Worm (Caenorhabditis elegans): ENCODE data around the gene str-164.

str-164 gene

ce11 chrIV:4960623-4961022 is at the start of gene str-164:
Gene str-164, plus strand, starts transcription at chrIV:4960735.
- TF ChIP-seq elt-2 (tag; optimal IDR thresholded peaks at IDR 0.05): no peak
- no peak for TF ChIP-seq nhr-23 (tag; optimal IDR thresholded peaks at IDR 0.05)
- no peak for TF ChIP-seq eor-1 (tag; optimal IDR thresholded peaks at IDR 0.05)
- TF ChIP-seq tbx-2 (tag; optimal IDR thresholded peaks at IDR 0.05): no peak
- no peak for TF ChIP-seq unc-62 (GFP tag; optimal IDR thresholded peaks at IDR 0.05)
- TF ChIP-seq pqm-1 (tag; optimal IDR thresholded peaks at IDR 0.05): no peak
- no peak for TF ChIP-seq sea-2 (GFP tag; optimal IDR thresholded peaks at IDR 0.05)
- no peak for TF ChIP-seq R02D3.7 (tag; optimal IDR thresholded peaks at IDR 0.05)
- no peak for TF ChIP-seq lin-15B (tag; optimal IDR thresholded peaks at IDR 0.05)
- no peak for TF ChIP-seq fkh-2 (tag; optimal IDR thresholded peaks at IDR 0.05)

- TF ChIP-seq ztf-4 (tag; optimal IDR thresholded peaks at IDR 0.05) (no peak), ZK546.5 (tag; optimal IDR thresholded peaks at IDR 0.05) (no peak), pha-4 (tag; optimal IDR thresholded peaks at IDR 0.05) (no peak), nhr-43 (tag; optimal IDR thresholded peaks at IDR 0.05; ENCODE audit: poor library complexity, severe bottlenecking) (no peak), mml-1 (tag; optimal IDR thresholded peaks at IDR 0.05) (no peak), unc-39 (tag; optimal IDR thresholded peaks at IDR 0.05) (no peak), fkh-10 (GFP tag; optimal IDR thresholded peaks at IDR 0.05) (no peak), elt-2 (tag; optimal IDR thresholded peaks at IDR 0.05) (no peak), nhr-11 (tag; optimal IDR thresholded peaks at IDR 0.05) (no peak), mdl-1 (tag; optimal IDR thresholded peaks at IDR 0.05) (no peak)
These were observed 47.4 kb upstream of the str-164 start, which contains the start of gene str-156 for ce11 chrIV:4913090-4913489. Gene str-156, plus strand, starts transcription at chrIV:4913390.

- TF ChIP-seq mml-1 (tag; optimal IDR thresholded peaks at IDR 0.05): no peak
- TF ChIP-seq zag-1 (tag; optimal IDR thresholded peaks at IDR 0.05): no peak
- TF ChIP-seq nfya-1 (tag; optimal IDR thresholded peaks at IDR 0.05; ENCODE audit: insufficient read depth): no peak
- TF ChIP-seq nhr-11 (tag; optimal IDR thresholded peaks at IDR 0.05): no peak
- TF ChIP-seq pqm-1 (tag; optimal IDR thresholded peaks at IDR 0.05): no peak
- no peak for TF ChIP-seq nhr-43 (tag; optimal IDR thresholded peaks at IDR 0.05; ENCODE audit: poor library complexity, severe bottlenecking)
- no peak for TF ChIP-seq lin-39 (tag; optimal IDR thresholded peaks at IDR 0.05)
- TF ChIP-seq nhr-12 (tag; optimal IDR thresholded peaks at IDR 0.05): no peak
- TF ChIP-seq fkh-10 (GFP tag; optimal IDR thresholded peaks at IDR 0.05): no peak
- TF ChIP-seq fos-1 (tag; optimal IDR thresholded peaks at IDR 0.05): no peak
- TF ChIP-seq nhr-28 (tag; optimal IDR thresholded peaks at IDR 0.05): no peak
These were observed 44.8 kb upstream of the str-164 start, which contains the start of gene str-155 for ce11 chrIV:4915689-4916088. Gene str-155, plus strand, starts transcription at chrIV:4915989.

- TF ChIP-seq unc-62 (GFP tag; optimal IDR thresholded peaks at IDR 0.05): no peak
- TF ChIP-seq nhr-76 (tag; optimal IDR thresholded peaks at IDR 0.05): no peak
- no peak for TF ChIP-seq ztf-11 (tag; optimal IDR thresholded peaks at IDR 0.05)
- no peak for TF ChIP-seq nhr-28 (tag; optimal IDR thresholded peaks at IDR 0.05)
- no peak for TF ChIP-seq snpc-4 (tag; optimal IDR thresholded peaks at IDR 0.05)
- no peak for TF ChIP-seq ceh-9 (tag; optimal IDR thresholded peaks at IDR 0.05)
- no peak for TF ChIP-seq skn-1 (tag; optimal IDR thresholded peaks at IDR 0.05)
- TF ChIP-seq ZK546.5 (tag; optimal IDR thresholded peaks at IDR 0.05): no peak
- no peak for TF ChIP-seq elt-2 (tag; optimal IDR thresholded peaks at IDR 0.05)
- TF ChIP-seq pqm-1 (tag; optimal IDR thresholded peaks at IDR 0.05): no peak
- no peak for TF ChIP-seq eor-1 (tag; optimal IDR thresholded peaks at IDR 0.05)
- no peak for TF ChIP-seq elt-3 (tag; optimal IDR thresholded peaks at IDR 0.05)
- TF ChIP-seq fkh-2 (tag; optimal IDR thresholded peaks at IDR 0.05): no peak
- TF ChIP-seq nfya-1 (tag; optimal IDR thresholded peaks at IDR 0.05; ENCODE audit: insufficient read depth): no peak
- no peak for TF ChIP-seq R02D3.7 (tag; optimal IDR thresholded peaks at IDR 0.05)
- TF ChIP-seq daf-12 (tag; optimal IDR thresholded peaks at IDR 0.05): no peak
- TF ChIP-seq nhr-43 (tag; optimal IDR thresholded peaks at IDR 0.05; ENCODE audit: poor library complexity, severe bottlenecking): no peak
- TF ChIP-seq elt-1 (tag; optimal IDR thresholded peaks at IDR 0.05): no peak
- no peak for TF ChIP-seq nhr-25 (tag; optimal IDR thresholded peaks at IDR 0.05)
These were observed 42.8 kb upstream of the str-164 start, which contains the start of gene str-158 for ce11 chrIV:4917774-4918173. Gene str-158, plus strand, starts transcription at chrIV:4918074.

ce11 chrIV:4930045-4930444 is 30.5 kb upstream of the str-164 start, which contains the start of gene Y9C9A.8:
Gene Y9C9A.8, plus strand, starts transcription at chrIV:4930345.
- no peak for TF ChIP-seq unc-39 (tag; optimal IDR thresholded peaks at IDR 0.05)
- TF ChIP-seq fkh-10 (GFP tag; optimal IDR thresholded peaks at IDR 0.05): no peak
- TF ChIP-seq nhr-12 (tag; optimal IDR thresholded peaks at IDR 0.05): no peak
- TF ChIP-seq snpc-4 (tag; optimal IDR thresholded peaks at IDR 0.05): no peak
- no peak for TF ChIP-seq daf-12 (tag; optimal IDR thresholded peaks at IDR 0.05)
- TF ChIP-seq elt-1 (tag; optimal IDR thresholded peaks at IDR 0.05): no peak
- TF ChIP-seq tbx-2 (tag; optimal IDR thresholded peaks at IDR 0.05): no peak
- no peak for TF ChIP-seq ceh-28 (tag; optimal IDR thresholded peaks at IDR 0.05)
- no peak for TF ChIP-seq ztf-4 (tag; optimal IDR thresholded peaks at IDR 0.05)
- TF ChIP-seq nhr-25 (tag; optimal IDR thresholded peaks at IDR 0.05): no peak

All from whole organism, L3 larva.